Worm (Caenorhabditis elegans) whole organism, young adult: ENCODE data around the gene nhr-178.

Experiments used
- F10E7.11 ChIP-seq: sonication (generic microtip); optimal IDR thresholded peaks from 2 replicates; lab custom pipeline; 2017; ENCODE audit warnings: mild to moderate bottlenecking, missing genetic modification characterization, moderate library complexity, missing compliant biosample characterization
- K12H6.12 ChIP-seq: fragments of 200-800 bp; sonication (Bioruptor generic); optimal IDR thresholded peaks from 2 replicates; lab custom pipeline; 2018; ENCODE audit warnings: mild to moderate bottlenecking, missing genetic modification characterization, missing compliant biosample characterization
- ceh-27 ChIP-seq: fragments of 200-800 bp; sonication (Bioruptor generic); optimal IDR thresholded peaks from 2 replicates; lab custom pipeline; 2018; ENCODE audit warnings: mild to moderate bottlenecking, missing genetic modification characterization, moderate library complexity, missing compliant biosample characterization
- ceh-40 ChIP-seq: fragments of 200-800 bp; sonication (Bioruptor generic); IDR thresholded peaks from 2 replicates; pipeline ENCODE4 v1.3.6; 2022; ENCODE audit warnings: missing genetic modification characterization, missing compliant biosample characterization
- ets-4 ChIP-seq: fragments of 200-800 bp; sonication (Bioruptor generic); optimal IDR thresholded peaks from 2 replicates; lab custom pipeline; 2018; ENCODE audit warnings: mild to moderate bottlenecking, missing genetic modification characterization, missing compliant biosample characterization
- hrde-1 ChIP-seq: sonication (generic microtip); optimal IDR thresholded peaks from 2 replicates; lab custom pipeline; 2016; ENCODE audit warnings: missing genetic modification characterization, mild to moderate bottlenecking, missing compliant biosample characterization, moderate library complexity, missing genotype, missing genetic modification reagents, borderline replicate concordance
- mxl-1 ChIP-seq: sonication (generic microtip); optimal IDR thresholded peaks from 2 replicates; lab custom pipeline; 2016; ENCODE audit warnings: missing genetic modification characterization, missing compliant biosample characterization
- nfya-1 ChIP-seq: sonication (generic microtip); optimal IDR thresholded peaks from 2 replicates; lab custom pipeline; 2017; ENCODE audit warnings: antibody characterized with exemption, missing compliant biosample characterization, missing genetic modification characterization, borderline replicate concordance; ENCODE audit not compliant: insufficient read depth
- nfya-2 ChIP-seq: fragments of 200-800 bp; sonication (Bioruptor generic); IDR thresholded peaks from 2 replicates; pipeline ENCODE4 v1.3.6; 2022; ENCODE audit warnings: missing genetic modification reagents, missing genetic modification characterization, missing compliant biosample characterization
- nhr-27 ChIP-seq: fragments of 200-800 bp; sonication (Bioruptor generic); optimal IDR thresholded peaks from 2 replicates; lab custom pipeline; 2018; ENCODE audit warnings: mild to moderate bottlenecking, missing genetic modification characterization, moderate library complexity, missing compliant biosample characterization
- unc-62 ChIP-seq: fragments of 150-350 bp; optimal IDR thresholded peaks from 2 replicates; lab custom pipeline; 2014; ENCODE audit warnings: missing biosample characterization, missing genetic modification reagents, missing genetic modification characterization

DNA sequence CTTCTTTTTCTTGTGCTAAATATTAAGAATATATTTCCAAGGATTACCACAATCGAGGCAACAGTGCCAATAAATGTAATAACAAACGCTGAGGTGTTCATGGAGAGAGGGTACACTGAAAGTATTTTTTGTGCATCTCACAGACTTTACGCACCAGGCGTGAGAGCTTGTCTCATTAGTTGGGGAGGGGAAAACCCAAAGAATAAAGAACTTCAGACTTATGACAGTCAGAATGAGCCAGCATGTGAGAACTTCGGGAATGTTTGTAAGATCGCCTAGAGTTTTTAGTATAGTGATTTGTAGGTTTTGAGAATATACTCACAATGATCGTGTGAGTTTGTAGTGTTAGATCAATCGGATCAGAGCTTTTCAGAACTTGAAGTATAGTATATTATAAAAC, 7.0 kb upstream of the nhr-178 start, which contains the start of gene srbc-41:
- TF ChIP-seq F10E7.11 (tag; lab: Kevin White, UChicago) = no peak
- no peak for TF ChIP-seq nhr-27 (tag; lab: Kevin White, UChicago)
- TF ChIP-seq unc-62 = no peak
- TF ChIP-seq ceh-27 (GFP tag; lab: Kevin White, UChicago) = no peak
- no peak for TF ChIP-seq nfya-1 (tag; lab: Kevin White, UChicago)
- no peak for TF ChIP-seq ceh-40 (GFP tag; lab: Robert Waterston, UW)
- TF ChIP-seq hrde-1 = no peak
- TF ChIP-seq mxl-1 = no peak
- no peak for TF ChIP-seq K12H6.12 (tag; lab: Kevin White, UChicago)
- TF ChIP-seq nfya-2 = no peak
- TF ChIP-seq ets-4 (GFP tag; lab: Kevin White, UChicago) = no peak
